Worm (Caenorhabditis elegans) whole organism, L1 larva: Measurements from ENCODE around the gene Y54G11A.3.
A peak's percentile ranks its signal among the peaks of the same experiment; 100 is the strongest.

Experiments used
- aly-2 ChIP-seq: fragments of 150-350 bp; optimal IDR thresholded peaks from 2 replicates; lab custom pipeline; 2014; ENCODE audit warnings: missing biosample characterization, missing genetic modification characterization
- ceh-82 ChIP-seq, 3 experiments: fragments of 150-350 bp in 1 of 3; sonication (generic microtip) in 2 of 3; optimal IDR thresholded peaks; 2 replicates each; lab custom pipeline; 2014 to 2017; ENCODE audit warnings: missing biosample characterization in 3 of 3, missing genetic modification characterization in 3 of 3
- ceh-90 ChIP-seq: sonication (generic microtip); optimal IDR thresholded peaks from 2 replicates; lab custom pipeline; 2016; ENCODE audit warnings: missing genetic modification characterization, missing compliant biosample characterization
- dpl-1 ChIP-seq, 3 experiments: fragments of 150-350 bp in 2 of 3; sonication (generic microtip) in 1 of 3; optimal IDR thresholded peaks; 2 replicates each; lab custom pipeline; 2014 to 2017; ENCODE audit warnings: missing biosample characterization in 3 of 3, missing genetic modification characterization in 3 of 3, missing genetic modification reagents in 3 of 3
- efl-1 ChIP-seq, 4 experiments: fragments of 150-350 bp; optimal IDR thresholded peaks in 3 of 4; peaks in 1 of 4; 1 replicate in 1 of 4; 2 replicates in 3 of 4; lab custom pipeline; 2014; ENCODE audit warnings: missing biosample characterization in 2 of 4, missing genetic modification characterization in 2 of 4, missing genetic modification reagents in 2 of 4
- elt-2 ChIP-seq: sonication (generic microtip); optimal IDR thresholded peaks from 2 replicates; lab custom pipeline; 2016; ENCODE audit warnings: missing genetic modification characterization, mild to moderate bottlenecking, inconsistent platforms, missing compliant biosample characterization, missing genetic modification reagents
- elt-3 ChIP-seq, 6 experiments: fragments of 150-350 bp in 1 of 6; sonication (generic microtip); optimal IDR thresholded peaks; 2 replicates each; lab custom pipeline; 2017 to 2018; ENCODE audit warnings: missing biosample characterization in 6 of 6, missing genetic modification characterization in 6 of 6, inconsistent platforms in 1 of 6
- ets-5 ChIP-seq: fragments of 200-800 bp; sonication (Bioruptor generic); IDR thresholded peaks from 2 replicates; pipeline ENCODE4 v1.3.6; 2022; ENCODE audit warnings: missing genetic modification characterization, missing compliant biosample characterization
- fkh-4 ChIP-seq: sonication (generic microtip); optimal IDR thresholded peaks from 2 replicates; lab custom pipeline; 2016; ENCODE audit warnings: missing compliant biosample characterization, missing genetic modification characterization, borderline replicate concordance
- fos-1 ChIP-seq: fragments of 150-350 bp; optimal IDR thresholded peaks from 2 replicates; lab custom pipeline; 2014; ENCODE audit warnings: missing biosample characterization, missing genetic modification characterization
- grh-1 ChIP-seq: fragments of 200-800 bp; sonication (Bioruptor generic); IDR thresholded peaks from 2 replicates; pipeline ENCODE4 v1.3.6; 2022; ENCODE audit warnings: missing genetic modification reagents, missing genetic modification characterization, missing compliant biosample characterization
- hlh-17 ChIP-seq: fragments of 200-800 bp; sonication (Bioruptor generic); optimal IDR thresholded peaks from 2 replicates; lab custom pipeline; 2018; ENCODE audit warnings: missing genetic modification characterization, mild to moderate bottlenecking, missing compliant biosample characterization, moderate library complexity, borderline replicate concordance
- hlh-4 ChIP-seq: sonication (generic microtip); optimal IDR thresholded peaks from 2 replicates; lab custom pipeline; 2016; ENCODE audit warnings: mild to moderate bottlenecking, missing genetic modification characterization, missing compliant biosample characterization
- hpl-2 ChIP-seq: fragments of 150-350 bp; optimal IDR thresholded peaks from 2 replicates; lab custom pipeline; 2014; ENCODE audit warnings: missing biosample characterization, missing genetic modification reagents, missing genetic modification characterization
- irx-1 ChIP-seq: sonication (generic microtip); optimal IDR thresholded peaks from 2 replicates; lab custom pipeline; 2016; ENCODE audit warnings: missing genetic modification characterization, missing compliant biosample characterization
- lin-14 ChIP-seq: fragments of 200-800 bp; sonication (Bioruptor generic); optimal IDR thresholded peaks from 2 replicates; lab custom pipeline; 2018; ENCODE audit warnings: mild to moderate bottlenecking, missing genetic modification characterization, moderate library complexity, missing compliant biosample characterization
- lin-15B ChIP-seq: fragments of 150-350 bp; sonication (generic microtip); optimal IDR thresholded peaks from 3 replicates; lab custom pipeline; 2014; ENCODE audit warnings: missing biosample characterization, missing genetic modification characterization
- lin-35 ChIP-seq, 2 experiments: fragments of 150-350 bp; optimal IDR thresholded peaks; 2 replicates each; lab custom pipeline; 2014; ENCODE audit warnings: missing biosample characterization in 2 of 2, missing genetic modification characterization in 2 of 2, missing genetic modification reagents in 2 of 2
- lsy-2 ChIP-seq, 2 experiments: fragments of 150-350 bp; optimal IDR thresholded peaks; 2 replicates each; lab custom pipeline; 2014; ENCODE audit warnings: missing biosample characterization in 2 of 2, missing genetic modification characterization in 2 of 2
- mep-1 ChIP-seq: fragments of 150-350 bp; optimal IDR thresholded peaks from 2 replicates; lab custom pipeline; 2014; ENCODE audit warnings: missing biosample characterization, missing genetic modification characterization
- nhr-11 ChIP-seq: fragments of 150-350 bp; optimal IDR thresholded peaks from 2 replicates; lab custom pipeline; 2014; ENCODE audit warnings: missing biosample characterization, missing genetic modification characterization
- nhr-12 ChIP-seq: sonication (generic microtip); optimal IDR thresholded peaks from 2 replicates; lab custom pipeline; 2017; ENCODE audit warnings: missing biosample characterization, missing genetic modification characterization
- nhr-20 ChIP-seq: sonication (generic microtip); optimal IDR thresholded peaks from 2 replicates; lab custom pipeline; 2016; ENCODE audit warnings: mild to moderate bottlenecking, missing genetic modification characterization, missing compliant biosample characterization
- nhr-237 ChIP-seq: fragments of 150-350 bp; optimal IDR thresholded peaks from 2 replicates; lab custom pipeline; 2014; ENCODE audit warnings: missing biosample characterization, missing genetic modification characterization
- nhr-28 ChIP-seq: fragments of 150-350 bp; optimal IDR thresholded peaks from 2 replicates; lab custom pipeline; 2014; ENCODE audit warnings: missing biosample characterization, missing genetic modification characterization
- nhr-47 ChIP-seq: sonication (generic microtip); optimal IDR thresholded peaks from 2 replicates; lab custom pipeline; 2016; ENCODE audit warnings: mild to moderate bottlenecking, missing genetic modification characterization, moderate library complexity, missing compliant biosample characterization
- nhr-71 ChIP-seq: sonication (generic microtip); optimal IDR thresholded peaks from 2 replicates; lab custom pipeline; 2016; ENCODE audit warnings: mild to moderate bottlenecking, missing genetic modification characterization, moderate library complexity, missing compliant biosample characterization
- nhr-77 ChIP-seq: fragments of 150-350 bp; optimal IDR thresholded peaks from 2 replicates; lab custom pipeline; 2014; ENCODE audit warnings: missing biosample characterization, missing genetic modification characterization
- nhr-85 ChIP-seq: sonication (generic microtip); peaks from one replicate; lab custom pipeline; 2016; ENCODE audit warnings: missing genetic modification characterization, inconsistent platforms, missing compliant biosample characterization
- nhr-90 ChIP-seq: sonication (generic microtip); optimal IDR thresholded peaks from 2 replicates; lab custom pipeline; 2016; ENCODE audit warnings: mild to moderate bottlenecking, missing genetic modification characterization, missing compliant biosample characterization; ENCODE audit not compliant: poor library complexity
- pag-3 ChIP-seq: sonication (generic microtip); optimal IDR thresholded peaks from 2 replicates; lab custom pipeline; 2017; ENCODE audit warnings: missing genetic modification characterization, mild to moderate bottlenecking, missing compliant biosample characterization, antibody characterized with exemption, borderline replicate concordance; ENCODE audit not compliant: insufficient read depth
- rnt-1 ChIP-seq: sonication (generic microtip); optimal IDR thresholded peaks from 2 replicates; lab custom pipeline; 2016; ENCODE audit warnings: mild to moderate bottlenecking, missing genetic modification characterization, moderate library complexity, missing compliant biosample characterization
- skn-1 ChIP-seq: fragments of 150-350 bp; optimal IDR thresholded peaks from 2 replicates; lab custom pipeline; 2014; ENCODE audit warnings: missing biosample characterization, missing genetic modification characterization
- snu-23 ChIP-seq: sonication (generic microtip); optimal IDR thresholded peaks from 2 replicates; lab custom pipeline; 2016; ENCODE audit warnings: missing genetic modification characterization, missing compliant biosample characterization
- sox-4 ChIP-seq: sonication (generic microtip); optimal IDR thresholded peaks from 2 replicates; lab custom pipeline; 2016; ENCODE audit warnings: missing genetic modification characterization, missing compliant biosample characterization
- swsn-7 ChIP-seq: sonication (generic microtip); optimal IDR thresholded peaks from 2 replicates; lab custom pipeline; 2016; ENCODE audit warnings: missing genetic modification characterization, missing compliant biosample characterization
- tbx-2 ChIP-seq: sonication (generic microtip); optimal IDR thresholded peaks from 2 replicates; lab custom pipeline; 2016; ENCODE audit warnings: missing genetic modification characterization, missing compliant biosample characterization
- unc-98 ChIP-seq: fragments of 200-800 bp; sonication (Bioruptor generic); IDR thresholded peaks from 2 replicates; pipeline ENCODE4 v1.3.6; 2022; ENCODE audit warnings: missing genetic modification characterization, missing compliant biosample characterization
- zag-1 ChIP-seq: fragments of 150-350 bp; optimal IDR thresholded peaks from 2 replicates; lab custom pipeline; 2014; ENCODE audit warnings: missing biosample characterization, missing genetic modification characterization
- zip-4 ChIP-seq: fragments of 200-800 bp; sonication (Bioruptor generic); optimal IDR thresholded peaks from 2 replicates; lab custom pipeline; 2018; ENCODE audit warnings: mild to moderate bottlenecking, missing genetic modification characterization, moderate library complexity, missing compliant biosample characterization
- ztf-4 ChIP-seq: fragments of 150-350 bp; optimal IDR thresholded peaks from 2 replicates; lab custom pipeline; 2014; ENCODE audit warnings: missing biosample characterization, missing genetic modification characterization

Gene Y54G11A.3

DNA sequence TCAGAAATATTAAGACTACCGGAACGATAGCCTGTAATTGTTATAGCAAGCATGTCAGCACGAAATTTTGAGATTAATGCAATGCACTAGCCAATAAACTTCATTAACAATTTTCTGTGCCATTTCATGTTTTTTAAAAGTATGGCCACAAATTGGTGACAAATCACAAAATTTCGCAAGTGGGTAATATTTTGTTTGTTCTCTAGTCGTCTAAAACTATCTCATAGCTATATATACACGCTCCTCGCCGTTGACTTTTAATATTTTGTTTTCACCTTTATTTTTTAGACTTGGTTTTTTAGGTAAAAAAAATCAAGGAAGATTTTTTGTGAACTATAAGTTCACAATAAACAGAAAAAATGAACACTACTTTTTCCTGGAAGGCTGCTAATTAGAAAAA lies 14.4 kb downstream of the Y54G11A.3 start:
- TF ChIP-seq nhr-20 (peak; percentile 22), nhr-237 (peak; percentile 41), irx-1 (tag; lab: Kevin White, UChicago) (no peak), efl-1 (optimal IDR thresholded peaks at IDR 0.05; lab: Kevin White, UChicago) (peak; percentile 18 to 27), efl-1 (GFP tag; optimal IDR thresholded peaks at IDR 0.05 in 1 of 2; lab: Kevin White, UChicago) (peak in 1 of 2 experiments; percentile 53), lin-35 (GFP tag; optimal IDR thresholded peaks at IDR 0.05; lab: Kevin White, UChicago) (peak in 1 of 2 experiments; percentile 16), nhr-77 (peak; percentile 36), skn-1 (peak; percentile 89), zip-4 (peak; percentile 8), fos-1 (tag; lab: Kevin White, UChicago) (no peak)

- TF ChIP-seq lin-35 (GFP tag; optimal IDR thresholded peaks at IDR 0.05; lab: Kevin White, UChicago) (peak in 1 of 2 experiments; percentile 35), efl-1 (optimal IDR thresholded peaks at IDR 0.05; lab: Kevin White, UChicago) (peak in 1 of 2 experiments; percentile 42), efl-1 (GFP tag; optimal IDR thresholded peaks at IDR 0.05 in 1 of 2; lab: Kevin White, UChicago) (peak; percentile 16 to 90), dpl-1 (GFP tag; optimal IDR thresholded peaks at IDR 0.05; lab: Kevin White, UChicago) (peak in 2 of 3 experiments; percentile 12 to 14), grh-1 (GFP tag; lab: Robert Waterston, UW) (peak; percentile 43; the same call in 1 of the 2 replicates)
Observed at ce11 chrII:14291854-14292253, 15.4 kb downstream of the Y54G11A.3 start.

ce11 chrII:14292519-14292918 lies 16.1 kb downstream of the Y54G11A.3 start, which contains the start of gene Y54G11A.4:
TSS of gene Y54G11A.4 (plus strand) at chrII:14292819.
- TF ChIP-seq nhr-85 (tag; lab: Kevin White, UChicago): peak; percentile 38
- TF ChIP-seq ceh-82 (tag; optimal IDR thresholded peaks at IDR 0.05; lab: Kevin White, UChicago): peak in 1 of 3 experiments; percentile 13
- TF ChIP-seq hlh-4 (tag; lab: Kevin White, UChicago): no peak

DNA sequence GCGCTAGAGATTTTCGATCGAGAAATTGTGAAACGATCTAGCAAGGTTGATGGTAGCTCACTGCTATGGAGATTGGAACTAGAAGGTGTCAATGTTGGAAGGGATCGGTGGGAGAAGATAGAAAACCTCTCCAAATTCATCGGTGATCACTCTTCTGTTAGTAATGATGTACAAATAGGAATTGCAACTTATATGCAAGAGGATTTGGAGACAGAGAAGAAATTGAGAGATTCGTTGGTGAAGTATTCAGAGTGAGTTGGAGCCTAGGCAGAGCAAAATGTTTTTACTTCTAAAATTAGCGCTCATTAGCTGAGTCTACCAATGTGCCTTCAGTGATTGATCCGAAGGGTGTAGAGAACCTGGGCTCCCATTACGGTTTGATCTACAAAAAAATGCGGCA lies 18.0 kb downstream of the Y54G11A.3 start:
- no peak for TF ChIP-seq efl-1 (optimal IDR thresholded peaks at IDR 0.05; lab: Kevin White, UChicago)
- TF ChIP-seq efl-1 (GFP tag; optimal IDR thresholded peaks at IDR 0.05 in 1 of 2; lab: Kevin White, UChicago): peak in 1 of 2 experiments; percentile 85
- no peak for TF ChIP-seq hpl-2 (GFP tag; lab: Kevin White, UChicago)

DNA sequence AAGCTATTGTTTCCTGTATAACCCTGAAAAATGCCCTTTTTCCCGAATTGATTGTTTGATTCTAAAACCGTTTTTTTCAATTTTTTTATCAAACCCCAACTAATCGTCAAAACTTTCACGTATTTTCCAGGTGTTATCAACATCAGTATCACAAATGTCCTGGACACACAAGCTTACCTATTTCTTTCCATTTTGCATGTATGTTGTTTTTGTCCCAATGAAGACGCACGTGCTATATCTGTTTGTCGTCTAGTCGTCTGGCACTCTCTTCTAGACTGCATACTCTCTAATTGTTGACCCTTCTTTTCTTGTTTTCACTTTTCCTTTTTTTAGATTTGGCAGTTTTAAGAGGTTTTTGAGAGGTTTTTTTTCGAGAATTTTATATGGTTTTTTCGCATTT lies 19.9 kb downstream of the Y54G11A.3 start:
- peak; percentile 68 for TF ChIP-seq nhr-77
- no peak for TF ChIP-seq ztf-4 (tag; lab: Kevin White, UChicago)
- TF ChIP-seq nhr-71 (tag; lab: Kevin White, UChicago): peak; percentile 69
- no peak for TF ChIP-seq nhr-12 (tag; lab: Kevin White, UChicago)
- TF ChIP-seq nhr-28: no peak
- peak; percentile 9 for TF ChIP-seq nhr-47 (tag; lab: Kevin White, UChicago)
- TF ChIP-seq swsn-7 (tag; lab: Kevin White, UChicago): peak; percentile 19
- TF ChIP-seq mep-1 (tag; lab: Kevin White, UChicago): peak; percentile 75
- TF ChIP-seq ets-5 (GFP tag; lab: Robert Waterston, UW): no peak
- peak; percentile 32 for TF ChIP-seq fos-1 (tag; lab: Kevin White, UChicago)
- TF ChIP-seq lin-14 (GFP tag; lab: Kevin White, UChicago): peak; percentile 80
- TF ChIP-seq zip-4: no peak
- no peak for TF ChIP-seq pag-3 (tag; lab: Kevin White, UChicago)
- no peak for TF ChIP-seq hlh-17 (GFP tag; lab: Kevin White, UChicago)
- no peak for TF ChIP-seq sox-4 (tag; lab: Kevin White, UChicago)
- TF ChIP-seq lin-15B (tag; lab: Kevin White, UChicago): no peak
- no peak for TF ChIP-seq ceh-90 (tag; lab: Kevin White, UChicago)
- no peak for TF ChIP-seq zag-1 (tag; lab: Kevin White, UChicago)
- TF ChIP-seq dpl-1 (GFP tag; optimal IDR thresholded peaks at IDR 0.05; lab: Kevin White, UChicago): peak in 2 of 3 experiments; percentile 46 to 47
- TF ChIP-seq fkh-4 (tag; lab: Kevin White, UChicago): no peak
- TF ChIP-seq snu-23: peak; percentile 77
- peak; percentile 87 for TF ChIP-seq elt-2 (tag; lab: Kevin White, UChicago)
- peak; percentile 35 for TF ChIP-seq tbx-2 (tag; lab: Kevin White, UChicago)
- TF ChIP-seq lsy-2 (tag; optimal IDR thresholded peaks at IDR 0.05; lab: Kevin White, UChicago): peak; percentile 24 to 46
- TF ChIP-seq nhr-20: peak; percentile 87
- peak; percentile 66 for TF ChIP-seq nhr-90
- no peak for TF ChIP-seq aly-2 (tag; lab: Kevin White, UChicago)
- TF ChIP-seq rnt-1 (tag; lab: Kevin White, UChicago): peak; percentile 2
- no peak for TF ChIP-seq nhr-11 (tag; lab: Kevin White, UChicago)
- no peak for TF ChIP-seq hlh-4 (tag; lab: Kevin White, UChicago)
- no peak for TF ChIP-seq unc-98 (GFP tag; lab: Robert Waterston, UW)
- no peak for TF ChIP-seq irx-1 (tag; lab: Kevin White, UChicago)
- TF ChIP-seq elt-3 (tag; optimal IDR thresholded peaks at IDR 0.05; lab: Kevin White, UChicago): peak in 2 of 6 experiments; percentile 19 to 72
- TF ChIP-seq nhr-85 (tag; lab: Kevin White, UChicago): peak; percentile 85
